Fruit fly (Drosophila melanogaster) whole organism, embryonic: ENCODE results near the gene Pex2.
A peak's percentile ranks its signal among the peaks of the same experiment; 100 is the strongest.

Source experiments
- Bdp1 ChIP-seq: fragments of 200-800 bp; sonication (Bioruptor generic); optimal IDR thresholded peaks from 3 replicates; lab custom pipeline; 2016; ENCODE audit warnings: missing biosample characterization, missing genetic modification characterization
- Bgb ChIP-seq: fragments of 200-800 bp; sonication (Bioruptor generic); IDR thresholded peaks from 2 replicates; pipeline ENCODE4 v1.3.6; 2022; ENCODE audit warnings: missing biosample characterization, missing genetic modification characterization; ENCODE audit not compliant: partially characterized antibody
- Bteb2 ChIP-seq: fragments of 200-800 bp; sonication (Bioruptor generic); optimal IDR thresholded peaks from 2 replicates; lab custom pipeline; 2016; ENCODE audit warnings: missing biosample characterization, missing genetic modification characterization
- C15 ChIP-seq: fragments of 200-800 bp; sonication (Bioruptor generic); IDR thresholded peaks from 3 replicates; pipeline ENCODE4 v1.3.6; 2022; ENCODE audit warnings: missing biosample characterization, missing genetic modification characterization
- CG10654 ChIP-seq: fragments of 200-800 bp; sonication (Bioruptor generic); optimal IDR thresholded peaks from 2 replicates; lab custom pipeline; 2016; ENCODE audit warnings: missing biosample characterization, missing genetic modification characterization
- CG12104 ChIP-seq: fragments of 200-800 bp; sonication (Bioruptor generic); optimal IDR thresholded peaks from 3 replicates; lab custom pipeline; 2016; ENCODE audit warnings: missing biosample characterization, missing genetic modification characterization
- CG12155 ChIP-seq: fragments of 200-800 bp; sonication (Bioruptor generic); optimal IDR thresholded peaks from 3 replicates; lab custom pipeline; 2016; ENCODE audit warnings: missing biosample characterization, missing genetic modification characterization
- CG1233 ChIP-seq: fragments of 200-800 bp; sonication (Bioruptor generic); optimal IDR thresholded peaks from 4 replicates; lab custom pipeline; 2018; ENCODE audit warnings: missing biosample characterization, mild to moderate bottlenecking, missing genetic modification characterization
- CG12391 ChIP-seq: fragments of 200-800 bp; sonication (Bioruptor generic); optimal IDR thresholded peaks from 3 replicates; lab custom pipeline; 2018; ENCODE audit warnings: missing biosample characterization, mild to moderate bottlenecking, missing genetic modification characterization, moderate library complexity
- CG12942 ChIP-seq: fragments of 200-800 bp; sonication (Bioruptor generic); optimal IDR thresholded peaks from 3 replicates; lab custom pipeline; 2016; ENCODE audit warnings: missing biosample characterization, missing genetic modification characterization
- CG13287 ChIP-seq: fragments of 200-800 bp; sonication (Bioruptor generic); IDR thresholded peaks from 2 replicates; pipeline ENCODE4 v1.3.6; 2022; ENCODE audit warnings: missing biosample characterization, missing genetic modification characterization; ENCODE audit not compliant: partially characterized antibody
- CG14710 ChIP-seq: fragments of 200-800 bp; sonication (Bioruptor generic); optimal IDR thresholded peaks from 3 replicates; lab custom pipeline; 2019; ENCODE audit warnings: missing biosample characterization, mild to moderate bottlenecking, missing genetic modification characterization, moderate library complexity
- CG14860 ChIP-seq: fragments of 200-800 bp; sonication (Bioruptor generic); IDR thresholded peaks from 3 replicates; pipeline ENCODE4 v1.3.6; 2022; ENCODE audit warnings: missing biosample characterization, missing genetic modification characterization; ENCODE audit not compliant: partially characterized antibody
- CG15269 ChIP-seq: fragments of 200-800 bp; sonication (Bioruptor generic); optimal IDR thresholded peaks from 2 replicates; lab custom pipeline; 2018; ENCODE audit warnings: missing biosample characterization, mild to moderate bottlenecking, missing genetic modification characterization, moderate library complexity
- CG1602 ChIP-seq: fragments of 200-800 bp; sonication (Bioruptor generic); optimal IDR thresholded peaks from 3 replicates; lab custom pipeline; 2016; ENCODE audit warnings: missing biosample characterization, missing genetic modification characterization
- CG18262 ChIP-seq: fragments of 200-800 bp; optimal IDR thresholded peaks from 3 replicates; lab custom pipeline; 2019; ENCODE audit warnings: missing biosample characterization, mild to moderate bottlenecking, missing genetic modification characterization, moderate library complexity
- CG18476 ChIP-seq: fragments of 200-800 bp; sonication (Bioruptor generic); optimal IDR thresholded peaks from 2 replicates; lab custom pipeline; 2016; ENCODE audit warnings: missing biosample characterization, mild to moderate bottlenecking, missing genetic modification characterization
- CG18764 ChIP-seq: fragments of 200-800 bp; sonication (Bioruptor generic); optimal IDR thresholded peaks from 3 replicates; lab custom pipeline; 2016; ENCODE audit warnings: missing biosample characterization, missing genetic modification characterization
- CG2199 ChIP-seq: fragments of 200-800 bp; sonication (Bioruptor generic); IDR thresholded peaks from 3 replicates; pipeline ENCODE4 v1.3.6; 2022; ENCODE audit warnings: missing biosample characterization, missing genetic modification characterization
- CG30431 ChIP-seq: fragments of 200-800 bp; sonication (Bioruptor generic); optimal IDR thresholded peaks from 2 replicates; lab custom pipeline; 2017; ENCODE audit warnings: missing biosample characterization, missing genetic modification characterization
- CG3407 ChIP-seq: fragments of 200-800 bp; sonication (Bioruptor generic); optimal IDR thresholded peaks from 2 replicates; lab custom pipeline; 2018; ENCODE audit warnings: missing biosample characterization, mild to moderate bottlenecking, missing genetic modification characterization
- CG3847 ChIP-seq: fragments of 200-800 bp; sonication (Bioruptor generic); IDR thresholded peaks from 2 replicates; pipeline ENCODE4 v1.3.6; 2022; ENCODE audit warnings: missing biosample characterization, missing genetic modification characterization
- CG4328 ChIP-seq: fragments of 200-800 bp; sonication (Bioruptor generic); optimal IDR thresholded peaks from 3 replicates; lab custom pipeline; 2017; ENCODE audit warnings: missing biosample characterization, missing genetic modification reagents, missing genetic modification characterization
- CG4820 ChIP-seq: fragments of 200-800 bp; sonication (Bioruptor generic); optimal IDR thresholded peaks from 3 replicates; lab custom pipeline; 2016; ENCODE audit warnings: missing biosample characterization, missing genetic modification characterization
- CG7839 ChIP-seq: fragments of 200-800 bp; sonication (Bioruptor generic); optimal IDR thresholded peaks from 3 replicates; lab custom pipeline; 2018; ENCODE audit warnings: missing biosample characterization, mild to moderate bottlenecking, missing genetic modification characterization, moderate library complexity
- Fer3 ChIP-seq: fragments of 200-800 bp; sonication (Bioruptor generic); optimal IDR thresholded peaks from 2 replicates; lab custom pipeline; 2018; ENCODE audit warnings: missing biosample characterization, mild to moderate bottlenecking, missing genetic modification characterization, moderate library complexity
- Hr3 ChIP-seq: fragments of 200-800 bp; sonication (Bioruptor generic); optimal IDR thresholded peaks from 3 replicates; lab custom pipeline; 2016; ENCODE audit warnings: missing biosample characterization, missing genetic modification characterization
- Hr78 ChIP-seq, 2 experiments: fragments of 200-800 bp in 1 of 2; fragments of >200 bp in 1 of 2; sonication (Bioruptor generic) in 1 of 2; optimal IDR thresholded peaks; 2 replicates each; lab custom pipeline; 2017 to 2019; ENCODE audit warnings: missing biosample characterization in 2 of 2, missing genetic modification characterization in 2 of 2, mild to moderate bottlenecking in 1 of 2, moderate library complexity in 1 of 2
- Meics ChIP-seq: fragments of 200-800 bp; sonication (Bioruptor generic); optimal IDR thresholded peaks from 2 replicates; lab custom pipeline; 2017; ENCODE audit warnings: missing biosample characterization, mild to moderate bottlenecking, missing genetic modification characterization
- Poxn ChIP-seq: fragments of 200-800 bp; sonication (Bioruptor generic); IDR thresholded peaks from 2 replicates; pipeline ENCODE4 v1.3.6; 2022; ENCODE audit warnings: missing biosample characterization, missing genetic modification characterization
- TFAM ChIP-seq: fragments of 200-800 bp; sonication (Bioruptor generic); optimal IDR thresholded peaks from 2 replicates; lab custom pipeline; 2017; ENCODE audit warnings: missing biosample characterization, missing genetic modification characterization, inconsistent platforms
- ash1 ChIP-seq: fragments of 200-800 bp; sonication (Bioruptor generic); optimal IDR thresholded peaks from 2 replicates; lab custom pipeline; 2018; ENCODE audit warnings: missing biosample characterization, mild to moderate bottlenecking, missing genetic modification characterization
- chn ChIP-seq: fragments of 200-800 bp; sonication (Bioruptor generic); optimal IDR thresholded peaks from 2 replicates; lab custom pipeline; 2016; ENCODE audit warnings: missing biosample characterization, missing genetic modification characterization
- esg ChIP-seq: fragments of 200-800 bp; sonication (Bioruptor generic); conservative IDR thresholded peaks from 2 replicates; pipeline ENCODE4 v1.3.6; 2022; ENCODE audit warnings: missing biosample characterization, missing genetic modification characterization
- gcm ChIP-seq: fragments of 200-800 bp; sonication (Bioruptor generic); optimal IDR thresholded peaks from 2 replicates; lab custom pipeline; 2019; ENCODE audit warnings: missing biosample characterization, mild to moderate bottlenecking, missing genetic modification characterization, moderate library complexity
- gfzf ChIP-seq: fragments of 200-800 bp; sonication (Bioruptor generic); optimal IDR thresholded peaks from 2 replicates; lab custom pipeline; 2016; ENCODE audit warnings: missing biosample characterization, mild to moderate bottlenecking, missing genetic modification characterization, moderate library complexity
- jigr1 ChIP-seq: fragments of 200-800 bp; sonication (Bioruptor generic); IDR thresholded peaks from 3 replicates; pipeline ENCODE4 v1.3.6; 2022; ENCODE audit warnings: missing biosample characterization, missing genetic modification characterization
- ken ChIP-seq: fragments of 200-800 bp; sonication (Bioruptor generic); IDR thresholded peaks from 3 replicates; pipeline ENCODE4 v1.3.6; 2022; ENCODE audit warnings: missing biosample characterization, missing genetic modification characterization
- maf-S ChIP-seq: fragments of 200-800 bp; sonication (Bioruptor generic); optimal IDR thresholded peaks from 2 replicates; lab custom pipeline; 2016; ENCODE audit warnings: missing biosample characterization, missing genetic modification characterization
- mirr ChIP-seq: fragments of 200-800 bp; sonication (Bioruptor generic); optimal IDR thresholded peaks from 3 replicates; lab custom pipeline; 2018; ENCODE audit warnings: missing biosample characterization, mild to moderate bottlenecking, missing genetic modification characterization
- nau ChIP-seq: fragments of 200-800 bp; sonication (Bioruptor generic); optimal IDR thresholded peaks from 3 replicates; lab custom pipeline; 2017; ENCODE audit warnings: missing biosample characterization, mild to moderate bottlenecking, missing genetic modification characterization, missing genetic modification reagents
- pfk ChIP-seq: fragments of 200-800 bp; sonication (Bioruptor generic); optimal IDR thresholded peaks from 2 replicates; lab custom pipeline; 2018; ENCODE audit warnings: missing biosample characterization, mild to moderate bottlenecking, missing genetic modification characterization, moderate library complexity
- schlank ChIP-seq: fragments of 200-800 bp; sonication (Bioruptor generic); optimal IDR thresholded peaks from 2 replicates; lab custom pipeline; 2018; ENCODE audit warnings: missing biosample characterization, mild to moderate bottlenecking, missing genetic modification characterization
- sd ChIP-seq: fragments of 200-800 bp; sonication (Bioruptor generic); optimal IDR thresholded peaks from 3 replicates; lab custom pipeline; 2018; ENCODE audit warnings: missing biosample characterization, mild to moderate bottlenecking, missing genetic modification characterization, moderate library complexity
- sna ChIP-seq: fragments of 200-800 bp; sonication (Bioruptor generic); IDR thresholded peaks from 2 replicates; pipeline ENCODE4 v1.3.6; 2022; ENCODE audit warnings: missing biosample characterization, missing genetic modification characterization; ENCODE audit not compliant: partially characterized antibody
- ssp ChIP-seq: fragments of 200-800 bp; sonication (Bioruptor generic); IDR thresholded peaks from 2 replicates; pipeline ENCODE4 v1.3.6; 2022; ENCODE audit warnings: missing biosample characterization, missing genetic modification characterization
- sug ChIP-seq: fragments of 200-800 bp; optimal IDR thresholded peaks from 2 replicates; lab custom pipeline; 2019; ENCODE audit warnings: missing biosample characterization, mild to moderate bottlenecking, missing genetic modification characterization, moderate library complexity
- ttk ChIP-seq: fragments of 200-800 bp; sonication (Bioruptor generic); IDR thresholded peaks from 2 replicates; pipeline ENCODE4 v2.1.2; 2022; ENCODE audit warnings: missing biosample characterization, missing genetic modification characterization

Gene Pex2

DNA sequence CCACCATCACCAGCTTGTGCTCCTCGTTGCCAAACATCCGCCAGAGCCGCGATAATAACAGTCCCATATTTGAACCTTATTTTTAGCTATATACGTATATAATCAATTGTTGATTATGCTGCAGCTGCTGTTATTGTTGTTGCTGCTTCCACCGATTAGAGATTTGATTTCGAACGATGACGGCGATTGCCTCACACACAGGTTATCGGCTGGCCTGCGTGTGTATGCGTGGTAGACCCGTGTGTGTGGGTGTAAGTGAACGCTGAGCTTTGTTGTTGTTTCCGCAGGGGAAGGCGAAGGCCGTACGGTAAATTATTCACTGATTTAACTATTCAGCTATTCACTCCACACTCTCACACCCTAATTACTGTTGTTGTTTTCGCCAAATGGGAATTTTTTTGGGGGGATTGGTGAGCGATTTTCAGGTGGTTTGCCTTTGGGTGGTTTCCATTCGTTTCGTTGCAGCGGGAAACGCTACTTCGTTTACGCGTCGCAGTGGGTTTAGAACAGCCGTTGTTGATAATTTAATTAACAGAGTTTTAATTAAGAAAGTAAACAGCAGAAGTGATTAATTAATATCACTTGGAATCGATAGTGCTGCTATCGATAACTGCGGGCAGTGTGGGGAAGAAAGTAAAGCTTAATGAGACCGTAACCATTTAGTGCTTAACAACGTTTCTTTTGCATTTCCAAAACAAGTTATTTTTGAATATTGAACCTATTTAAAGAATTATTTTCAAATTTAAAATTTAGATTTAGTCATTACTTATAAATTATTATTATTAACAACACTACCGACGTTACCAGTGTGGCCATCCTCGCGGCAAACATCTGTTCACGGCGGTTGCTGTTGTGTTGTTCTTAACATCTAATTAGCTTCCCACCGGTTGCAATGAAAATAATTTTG is 39.4 kb upstream of the Pex2 start, which contains the start of the genes Arl5 and CG13671 (continued):
- TF ChIP-seq pfk (GFP tag; lab: Kevin White, UChicago) (no peak), CG14860 (GFP tag; lab: Robert Waterston, UW) (peak; percentile 62; the same call in 2 of the 3 replicates), CG30431 (GFP tag; lab: Kevin White, UChicago) (peak; percentile 61), Bgb (peak; percentile 67), maf-S (GFP tag; lab: Kevin White, UChicago) (peak; percentile 55), ssp (GFP tag; lab: Robert Waterston, UW) (peak; percentile 72), nau (GFP tag; lab: Kevin White, UChicago) (peak; percentile 25), Poxn (GFP tag; lab: Robert Waterston, UW) (no peak), CG18262 (tag; lab: Kevin White, UChicago) (peak; percentile 76), ttk (GFP tag; lab: Robert Waterston, UW) (peak; percentile 65), CG3407 (GFP tag; lab: Kevin White, UChicago) (peak; percentile 57), CG2199 (GFP tag; lab: Robert Waterston, UW) (no peak), Hr78 (GFP tag; optimal IDR thresholded peaks at IDR 0.05; lab: Kevin White, UChicago) (no peak), gcm (GFP tag; lab: Kevin White, UChicago) (peak; percentile 51), jigr1 (GFP tag; lab: Robert Waterston, UW) (no peak), esg (GFP tag; lab: Robert Waterston, UW) (peak; percentile 67), mirr (GFP tag; lab: Kevin White, UChicago) (peak; percentile 27), CG18764 (peak; percentile 81), C15 (peak; percentile 64; the same call in 1 of the 3 replicates), TFAM (GFP tag; lab: Kevin White, UChicago) (no peak), CG1233 (GFP tag; lab: Kevin White, UChicago) (peak; percentile 53), chn (GFP tag; lab: Kevin White, UChicago) (peak; percentile 78), sd (tag; lab: Kevin White, UChicago) (no peak), Hr3 (peak; percentile 86), Fer3 (tag; lab: Kevin White, UChicago) (peak; percentile 73), CG12942 (peak; percentile 86), CG12391 (tag; lab: Kevin White, UChicago) (peak; percentile 91), ken (peak; percentile 83), CG4820 (GFP tag; lab: Kevin White, UChicago) (peak; percentile 81), CG18476 (GFP tag; lab: Kevin White, UChicago) (peak; percentile 72), Meics (peak; percentile 71), Bteb2 (GFP tag; lab: Kevin White, UChicago) (peak; percentile 34), ash1 (GFP tag; lab: Kevin White, UChicago) (no peak), gfzf (peak; percentile 44), CG1602 (GFP tag; lab: Kevin White, UChicago) (peak; percentile 85), CG10654 (GFP tag; lab: Kevin White, UChicago) (peak; percentile 80), Bdp1 (peak; percentile 61), CG15269 (tag; lab: Kevin White, UChicago) (no peak), CG14710 (tag; lab: Kevin White, UChicago) (peak; percentile 91), CG12104 (GFP tag; lab: Kevin White, UChicago) (peak; percentile 39), schlank (tag; lab: Kevin White, UChicago) (no peak), CG13287 (GFP tag; lab: Robert Waterston, UW) (peak; percentile 85), sna (peak; percentile 72; the same call in 1 of the 2 replicates), CG4328 (GFP tag; lab: Kevin White, UChicago) (peak; percentile 27), CG12155 (GFP tag; lab: Kevin White, UChicago) (peak; percentile 88), CG3847 (peak; percentile 75), sug (peak; percentile 60), CG7839 (tag; lab: Kevin White, UChicago) (peak; percentile 60)
